Worm (Caenorhabditis elegans) whole organism, L1 larva: Measurements from ENCODE around the gene H13N06.7.

Source experiments
- C16A3.4 ChIP-seq: fragments of 150-350 bp; optimal IDR thresholded peaks from 2 replicates; lab custom pipeline; 2014; ENCODE audit warnings: missing biosample characterization, missing genetic modification characterization
- aha-1 ChIP-seq: fragments of 150-350 bp; optimal IDR thresholded peaks from 2 replicates; lab custom pipeline; 2014; ENCODE audit warnings: missing biosample characterization, missing genetic modification characterization
- alr-1 ChIP-seq: fragments of 200-800 bp; sonication (Bioruptor generic); optimal IDR thresholded peaks from 2 replicates; lab custom pipeline; 2018; ENCODE audit warnings: borderline replicate concordance, mild to moderate bottlenecking, missing genetic modification characterization, missing compliant biosample characterization
- aly-2 ChIP-seq: fragments of 150-350 bp; optimal IDR thresholded peaks from 2 replicates; lab custom pipeline; 2014; ENCODE audit warnings: missing biosample characterization, missing genetic modification characterization
- ama-1 ChIP-seq: fragments of 150-350 bp; optimal IDR thresholded peaks from 2 replicates; lab custom pipeline; 2014
- ceh-63 ChIP-seq: fragments of 200-800 bp; sonication (Bioruptor generic); optimal IDR thresholded peaks from 2 replicates; lab custom pipeline; 2018; ENCODE audit warnings: mild to moderate bottlenecking, missing genetic modification characterization, missing compliant biosample characterization
- ceh-8 ChIP-seq: fragments of 200-800 bp; sonication (Bioruptor generic); optimal IDR thresholded peaks from 2 replicates; lab custom pipeline; 2018; ENCODE audit warnings: mild to moderate bottlenecking, missing genetic modification characterization, moderate library complexity, missing compliant biosample characterization
- ceh-82 ChIP-seq, 3 experiments: fragments of 150-350 bp in 1 of 3; sonication (generic microtip) in 2 of 3; optimal IDR thresholded peaks; 2 replicates each; lab custom pipeline; 2014 to 2017; ENCODE audit warnings: missing biosample characterization in 3 of 3, missing genetic modification characterization in 3 of 3
- ceh-88 ChIP-seq: fragments of 200-800 bp; sonication (Bioruptor generic); IDR thresholded peaks from 2 replicates; pipeline ENCODE4 v1.3.6; 2022; ENCODE audit warnings: missing genetic modification characterization, missing compliant biosample characterization
- ceh-90 ChIP-seq: sonication (generic microtip); optimal IDR thresholded peaks from 2 replicates; lab custom pipeline; 2016; ENCODE audit warnings: missing genetic modification characterization, missing compliant biosample characterization
- ces-1 ChIP-seq: fragments of 150-350 bp; optimal IDR thresholded peaks from 2 replicates; lab custom pipeline; 2014; ENCODE audit warnings: missing biosample characterization, missing genetic modification reagents, missing genetic modification characterization
- dpl-1 ChIP-seq, 3 experiments: fragments of 150-350 bp in 2 of 3; sonication (generic microtip) in 1 of 3; optimal IDR thresholded peaks; 2 replicates each; lab custom pipeline; 2014 to 2017; ENCODE audit warnings: missing biosample characterization in 3 of 3, missing genetic modification characterization in 3 of 3, missing genetic modification reagents in 3 of 3
- dsc-1 ChIP-seq: sonication (generic microtip); optimal IDR thresholded peaks from 2 replicates; lab custom pipeline; 2016; ENCODE audit warnings: mild to moderate bottlenecking, missing genetic modification characterization, missing compliant biosample characterization
- efl-3 ChIP-seq: fragments of 200-800 bp; sonication (Bioruptor generic); optimal IDR thresholded peaks from 2 replicates; lab custom pipeline; 2018; ENCODE audit warnings: mild to moderate bottlenecking, missing genetic modification characterization, missing compliant biosample characterization
- elt-2 ChIP-seq: sonication (generic microtip); optimal IDR thresholded peaks from 2 replicates; lab custom pipeline; 2016; ENCODE audit warnings: missing genetic modification characterization, mild to moderate bottlenecking, inconsistent platforms, missing compliant biosample characterization, missing genetic modification reagents
- elt-3 ChIP-seq, 6 experiments: fragments of 150-350 bp in 1 of 6; sonication (generic microtip); optimal IDR thresholded peaks; 2 replicates each; lab custom pipeline; 2017 to 2018; ENCODE audit warnings: missing biosample characterization in 6 of 6, missing genetic modification characterization in 6 of 6, inconsistent platforms in 1 of 6
- fkh-4 ChIP-seq: sonication (generic microtip); optimal IDR thresholded peaks from 2 replicates; lab custom pipeline; 2016; ENCODE audit warnings: missing compliant biosample characterization, missing genetic modification characterization, borderline replicate concordance
- fkh-8 ChIP-seq: sonication (generic microtip); optimal IDR thresholded peaks from 2 replicates; lab custom pipeline; 2016; ENCODE audit warnings: mild to moderate bottlenecking, missing genetic modification characterization, missing compliant biosample characterization
- grh-1 ChIP-seq: fragments of 200-800 bp; sonication (Bioruptor generic); IDR thresholded peaks from 2 replicates; pipeline ENCODE4 v1.3.6; 2022; ENCODE audit warnings: missing genetic modification reagents, missing genetic modification characterization, missing compliant biosample characterization
- hpl-2 ChIP-seq: fragments of 150-350 bp; optimal IDR thresholded peaks from 2 replicates; lab custom pipeline; 2014; ENCODE audit warnings: missing biosample characterization, missing genetic modification reagents, missing genetic modification characterization
- irx-1 ChIP-seq: sonication (generic microtip); optimal IDR thresholded peaks from 2 replicates; lab custom pipeline; 2016; ENCODE audit warnings: missing genetic modification characterization, missing compliant biosample characterization
- jun-1 ChIP-seq: fragments of 150-350 bp; optimal IDR thresholded peaks from 2 replicates; lab custom pipeline; 2014; ENCODE audit warnings: missing biosample characterization, missing genetic modification reagents, missing genetic modification characterization
- lin-14 ChIP-seq: fragments of 200-800 bp; sonication (Bioruptor generic); optimal IDR thresholded peaks from 2 replicates; lab custom pipeline; 2018; ENCODE audit warnings: mild to moderate bottlenecking, missing genetic modification characterization, moderate library complexity, missing compliant biosample characterization
- lin-15B ChIP-seq: fragments of 150-350 bp; sonication (generic microtip); optimal IDR thresholded peaks from 3 replicates; lab custom pipeline; 2014; ENCODE audit warnings: missing biosample characterization, missing genetic modification characterization
- lin-35 ChIP-seq, 2 experiments: fragments of 150-350 bp; optimal IDR thresholded peaks; 2 replicates each; lab custom pipeline; 2014; ENCODE audit warnings: missing biosample characterization in 2 of 2, missing genetic modification characterization in 2 of 2, missing genetic modification reagents in 2 of 2
- lin-39 ChIP-seq: fragments of 150-350 bp; optimal IDR thresholded peaks from 2 replicates; lab custom pipeline; 2014; ENCODE audit warnings: missing biosample characterization, missing genetic modification reagents, missing genetic modification characterization
- lir-3 ChIP-seq: sonication (generic microtip); optimal IDR thresholded peaks from 2 replicates; lab custom pipeline; 2016; ENCODE audit warnings: mild to moderate bottlenecking, missing genetic modification characterization, moderate library complexity, missing compliant biosample characterization; ENCODE audit not compliant: poor library complexity
- lsy-2 ChIP-seq, 2 experiments: fragments of 150-350 bp; optimal IDR thresholded peaks; 2 replicates each; lab custom pipeline; 2014; ENCODE audit warnings: missing biosample characterization in 2 of 2, missing genetic modification characterization in 2 of 2
- mab-9 ChIP-seq: fragments of 200-800 bp; sonication (Bioruptor generic); IDR thresholded peaks from 2 replicates; pipeline ENCODE4 v1.3.6; 2022; ENCODE audit warnings: missing genetic modification reagents, missing genetic modification characterization, missing compliant biosample characterization
- mdl-1 ChIP-seq, 2 experiments: fragments of 150-350 bp; optimal IDR thresholded peaks; 2 replicates each; lab custom pipeline; 2014 to 2017; ENCODE audit warnings: missing biosample characterization in 2 of 2, missing genetic modification characterization in 2 of 2, inconsistent platforms in 1 of 2
- mef-2 ChIP-seq: fragments of 150-350 bp; optimal IDR thresholded peaks from 2 replicates; lab custom pipeline; 2014; ENCODE audit warnings: missing biosample characterization, missing genetic modification characterization
- mep-1 ChIP-seq: fragments of 150-350 bp; optimal IDR thresholded peaks from 2 replicates; lab custom pipeline; 2014; ENCODE audit warnings: missing biosample characterization, missing genetic modification characterization
- nhr-12 ChIP-seq: sonication (generic microtip); optimal IDR thresholded peaks from 2 replicates; lab custom pipeline; 2017; ENCODE audit warnings: missing biosample characterization, missing genetic modification characterization
- nhr-20 ChIP-seq: sonication (generic microtip); optimal IDR thresholded peaks from 2 replicates; lab custom pipeline; 2016; ENCODE audit warnings: mild to moderate bottlenecking, missing genetic modification characterization, missing compliant biosample characterization
- nhr-237 ChIP-seq: fragments of 150-350 bp; optimal IDR thresholded peaks from 2 replicates; lab custom pipeline; 2014; ENCODE audit warnings: missing biosample characterization, missing genetic modification characterization
- nhr-47 ChIP-seq: sonication (generic microtip); optimal IDR thresholded peaks from 2 replicates; lab custom pipeline; 2016; ENCODE audit warnings: mild to moderate bottlenecking, missing genetic modification characterization, moderate library complexity, missing compliant biosample characterization
- nhr-71 ChIP-seq: sonication (generic microtip); optimal IDR thresholded peaks from 2 replicates; lab custom pipeline; 2016; ENCODE audit warnings: mild to moderate bottlenecking, missing genetic modification characterization, moderate library complexity, missing compliant biosample characterization
- nhr-76 ChIP-seq: sonication (generic microtip); optimal IDR thresholded peaks from 2 replicates; lab custom pipeline; 2017; ENCODE audit warnings: missing biosample characterization, missing genetic modification characterization
- nhr-84 ChIP-seq: sonication (generic microtip); optimal IDR thresholded peaks from 2 replicates; lab custom pipeline; 2017; ENCODE audit warnings: missing biosample characterization, missing genetic modification characterization
- pag-3 ChIP-seq: sonication (generic microtip); optimal IDR thresholded peaks from 2 replicates; lab custom pipeline; 2017; ENCODE audit warnings: missing genetic modification characterization, mild to moderate bottlenecking, missing compliant biosample characterization, antibody characterized with exemption, borderline replicate concordance; ENCODE audit not compliant: insufficient read depth
- skn-1 ChIP-seq: fragments of 150-350 bp; optimal IDR thresholded peaks from 2 replicates; lab custom pipeline; 2014; ENCODE audit warnings: missing biosample characterization, missing genetic modification characterization
- snpc-4 ChIP-seq: fragments of 150-350 bp; optimal IDR thresholded peaks from 2 replicates; lab custom pipeline; 2014; ENCODE audit warnings: missing biosample characterization, missing genetic modification characterization
- snu-23 ChIP-seq: sonication (generic microtip); optimal IDR thresholded peaks from 2 replicates; lab custom pipeline; 2016; ENCODE audit warnings: missing genetic modification characterization, missing compliant biosample characterization
- sptf-1 ChIP-seq: fragments of 150-350 bp; optimal IDR thresholded peaks from 2 replicates; lab custom pipeline; 2014; ENCODE audit warnings: missing biosample characterization, missing genetic modification characterization
- sup-37 ChIP-seq: fragments of 200-800 bp; sonication (Bioruptor generic); optimal IDR thresholded peaks from 2 replicates; lab custom pipeline; 2018; ENCODE audit warnings: mild to moderate bottlenecking, missing genetic modification characterization, missing compliant biosample characterization
- swsn-7 ChIP-seq: sonication (generic microtip); optimal IDR thresholded peaks from 2 replicates; lab custom pipeline; 2016; ENCODE audit warnings: missing genetic modification characterization, missing compliant biosample characterization
- tbx-2 ChIP-seq: sonication (generic microtip); optimal IDR thresholded peaks from 2 replicates; lab custom pipeline; 2016; ENCODE audit warnings: missing genetic modification characterization, missing compliant biosample characterization
- unc-130 ChIP-seq: fragments of 150-350 bp; optimal IDR thresholded peaks from 2 replicates; lab custom pipeline; 2017; ENCODE audit warnings: missing biosample characterization, missing genetic modification characterization, inconsistent platforms
- unc-30 ChIP-seq: sonication (generic microtip); optimal IDR thresholded peaks from 2 replicates; lab custom pipeline; 2017; ENCODE audit warnings: missing biosample characterization, missing genetic modification characterization
- xbp-1 ChIP-seq: sonication (generic microtip); optimal IDR thresholded peaks from 2 replicates; lab custom pipeline; 2016; ENCODE audit warnings: missing genetic modification characterization, missing compliant biosample characterization
- zag-1 ChIP-seq: fragments of 150-350 bp; optimal IDR thresholded peaks from 2 replicates; lab custom pipeline; 2014; ENCODE audit warnings: missing biosample characterization, missing genetic modification characterization
- ztf-11 ChIP-seq, 2 experiments: sonication (generic microtip); optimal IDR thresholded peaks; 2 replicates each; lab custom pipeline; 2016 to 2017; ENCODE audit warnings: missing genetic modification characterization in 2 of 2, missing biosample characterization in 1 of 2, missing compliant biosample characterization in 1 of 2
- ztf-4 ChIP-seq: fragments of 150-350 bp; optimal IDR thresholded peaks from 2 replicates; lab custom pipeline; 2014; ENCODE audit warnings: missing biosample characterization, missing genetic modification characterization

Gene H13N06.7

ce11 chrX:15507830-15508347 lies 5.0 kb downstream of the H13N06.7 start, which contains the start of gene zipt-7.2:
TSS of gene zipt-7.2 (minus strand) at chrX:15507880.
- TF ChIP-seq mef-2: no peak
- TF ChIP-seq pag-3 (tag; lab: Kevin White, UChicago): no peak
- TF ChIP-seq unc-130 (tag; lab: Kevin White, UChicago): no peak
- TF ChIP-seq snu-23 (GFP tag; lab: Kevin White, UChicago): peak; percentile 25
- no peak for TF ChIP-seq elt-2 (tag; lab: Kevin White, UChicago)
- TF ChIP-seq nhr-71 (tag; lab: Kevin White, UChicago): peak; percentile 43
- no peak for TF ChIP-seq nhr-84 (tag; lab: Kevin White, UChicago)
- TF ChIP-seq snpc-4 (tag; lab: Kevin White, UChicago): no peak
- TF ChIP-seq nhr-76 (tag; lab: Kevin White, UChicago): no peak
- TF ChIP-seq swsn-7: peak; percentile 5
- TF ChIP-seq lin-14 (GFP tag; lab: Kevin White, UChicago): peak; percentile 27
- peak; percentile 27 to 31 for TF ChIP-seq lin-35 (GFP tag; optimal IDR thresholded peaks at IDR 0.05; lab: Kevin White, UChicago)
- no peak for TF ChIP-seq sptf-1 (tag; lab: Kevin White, UChicago)
- TF ChIP-seq ceh-63: no peak
- TF ChIP-seq fkh-4 (tag; lab: Kevin White, UChicago): no peak
- no peak for TF ChIP-seq skn-1 (tag; lab: Kevin White, UChicago)
- no peak for TF ChIP-seq ztf-11 (tag; optimal IDR thresholded peaks at IDR 0.05; lab: Kevin White, UChicago)
- TF ChIP-seq sup-37: no peak
- TF ChIP-seq nhr-47 (tag; lab: Kevin White, UChicago): peak; percentile 23
- no peak for TF ChIP-seq lir-3 (tag; lab: Kevin White, UChicago)
- no peak for TF ChIP-seq mab-9
- no peak for TF ChIP-seq fkh-8 (tag; lab: Kevin White, UChicago)
- TF ChIP-seq ceh-82 (tag; optimal IDR thresholded peaks at IDR 0.05; lab: Kevin White, UChicago): peak in 1 of 3 experiments; percentile 26
- no peak for TF ChIP-seq lin-15B
- no peak for TF ChIP-seq irx-1 (tag; lab: Kevin White, UChicago)
- TF ChIP-seq ceh-8 (GFP tag; lab: Kevin White, UChicago): no peak
- no peak for TF ChIP-seq jun-1 (tag; lab: Kevin White, UChicago)
- no peak for TF ChIP-seq mdl-1 (tag; optimal IDR thresholded peaks at IDR 0.05; lab: Kevin White, UChicago)
- peak; percentile 25 for TF ChIP-seq nhr-20 (tag; lab: Kevin White, UChicago)
- TF ChIP-seq ama-1 (lab: Kevin White, UChicago): no peak
- TF ChIP-seq nhr-237 (tag; lab: Kevin White, UChicago): no peak
- no peak for TF ChIP-seq efl-3 (GFP tag; lab: Kevin White, UChicago)
- TF ChIP-seq elt-3 (tag; optimal IDR thresholded peaks at IDR 0.05; lab: Kevin White, UChicago): no peak
- TF ChIP-seq aly-2 (tag; lab: Kevin White, UChicago): no peak
- TF ChIP-seq dsc-1: no peak
- TF ChIP-seq lsy-2 (tag; optimal IDR thresholded peaks at IDR 0.05; lab: Kevin White, UChicago): peak in 1 of 2 experiments; percentile 16
- peak in 2 of 3 experiments; percentile 14 to 16 for TF ChIP-seq dpl-1 (GFP tag; optimal IDR thresholded peaks at IDR 0.05; lab: Kevin White, UChicago)
- no peak for TF ChIP-seq ces-1 (GFP tag; lab: Kevin White, UChicago)
- no peak for TF ChIP-seq ceh-88
- TF ChIP-seq hpl-2: no peak
- TF ChIP-seq grh-1 (GFP tag; lab: Robert Waterston, UW): no peak
- TF ChIP-seq mep-1: no peak
- TF ChIP-seq lin-39: no peak
- peak; percentile 18 for TF ChIP-seq C16A3.4 (tag; lab: Kevin White, UChicago)
- TF ChIP-seq tbx-2 (tag; lab: Kevin White, UChicago): no peak
- no peak for TF ChIP-seq aha-1 (tag; lab: Kevin White, UChicago)
- TF ChIP-seq ztf-4: no peak
- no peak for TF ChIP-seq zag-1
- TF ChIP-seq alr-1 (tag; lab: Kevin White, UChicago): no peak
- no peak for TF ChIP-seq ceh-90
- no peak for TF ChIP-seq unc-30 (tag; lab: Kevin White, UChicago)
- TF ChIP-seq nhr-12 (tag; lab: Kevin White, UChicago): no peak
- TF ChIP-seq xbp-1: peak; percentile 9
